Worm (Caenorhabditis elegans): ENCODE data around the gene C03H5.3.

Gene C03H5.3

DNA sequence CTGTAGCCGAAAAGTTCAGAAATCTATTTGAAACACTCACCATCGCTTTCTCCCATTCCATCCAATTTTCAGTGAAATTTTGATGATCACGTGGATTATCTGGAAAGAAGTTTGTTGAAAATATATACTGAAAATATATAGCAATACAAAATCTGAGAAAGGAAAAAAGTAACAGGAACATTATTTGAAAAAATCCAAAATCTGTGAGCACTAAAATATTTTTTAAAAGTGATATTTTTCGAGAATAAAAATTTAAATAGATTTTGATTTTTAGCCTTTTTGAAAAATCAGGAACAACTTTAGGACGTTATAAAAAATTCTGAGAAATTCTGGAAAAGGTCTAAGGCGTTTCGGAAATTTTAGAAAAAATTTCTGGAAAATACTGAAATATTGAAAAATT is 28.9 kb upstream of the C03H5.3 start, which contains the start of gene dmsr-4:
Gene dmsr-4, minus strand, starts transcription at position 101 of the 400 bp plus-strand sequence.
- TF ChIP-seq fos-1 (tag; optimal IDR thresholded peaks at IDR 0.05), result no peak
- TF ChIP-seq mes-2 (tag; optimal IDR thresholded peaks at IDR 0.05; ENCODE audit: poor library complexity, severe bottlenecking), result no peak
- peak; percentile 46 for TF ChIP-seq aha-1 (tag)

- no peak for TF ChIP-seq zag-1 (tag; optimal IDR thresholded peaks at IDR 0.05)
- no peak for TF ChIP-seq daf-12 (tag; optimal IDR thresholded peaks at IDR 0.05)
- no peak for TF ChIP-seq nhr-48 (tag; optimal IDR thresholded peaks at IDR 0.05)
- no peak for TF ChIP-seq unc-62 (GFP tag; optimal IDR thresholded peaks at IDR 0.05 in 1 of 2)
- TF ChIP-seq unc-62 (tag; optimal IDR thresholded peaks at IDR 0.05), result no peak
- TF ChIP-seq sdz-12 (GFP tag; optimal IDR thresholded peaks at IDR 0.05), result no peak
Measured at ce11 chrII:367455-367854, 18.4 kb upstream of the C03H5.3 start, which contains the start of gene ptr-3. Gene ptr-3 (minus strand): TSS chrII:367555.

ce11 chrII:370394-370793 is 15.5 kb upstream of the C03H5.3 start:
- no peak for TF ChIP-seq gei-8 (GFP tag; optimal IDR thresholded peaks at IDR 0.05)

DNA sequence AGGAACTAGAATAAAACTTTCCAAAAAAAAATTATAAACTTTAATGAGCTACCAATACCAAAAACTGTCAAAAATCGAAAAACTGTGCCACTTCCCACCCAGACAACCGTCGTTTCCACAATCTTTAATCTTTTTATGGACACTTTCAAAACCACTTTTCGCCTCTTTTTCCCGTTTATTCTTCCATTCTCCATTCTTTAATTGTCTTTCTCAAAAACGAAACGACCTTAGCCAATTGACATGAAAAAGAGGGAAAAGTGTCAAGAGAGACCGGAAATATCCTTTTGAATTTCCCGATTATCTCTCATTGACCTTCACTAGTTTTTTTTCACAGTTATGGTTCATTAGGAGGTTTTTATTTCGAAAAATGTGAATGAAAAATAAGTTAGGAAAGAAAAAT is 14.3 kb upstream of the C03H5.3 start:
- no peak for TF ChIP-seq nhr-6 (tag; optimal IDR thresholded peaks at IDR 0.05)
- no peak for TF ChIP-seq pha-4 (GFP tag; IDR thresholded peaks at IDR 0.05)
- no peak for TF ChIP-seq pha-4 (tag; optimal IDR thresholded peaks at IDR 0.05)
- no peak for TF ChIP-seq aha-1 (tag)
- no peak for TF ChIP-seq mxl-2 (GFP tag; conservative IDR thresholded peaks at IDR 0.05)
- no peak for TF ChIP-seq fos-1 (tag; optimal IDR thresholded peaks at IDR 0.05)
- no peak for TF ChIP-seq php-3 (GFP tag; IDR thresholded peaks at IDR 0.05)
- TF ChIP-seq ceh-62 (tag; optimal IDR thresholded peaks at IDR 0.05), result no peak
- TF ChIP-seq mdt-29 (GFP tag; IDR thresholded peaks at IDR 0.05), result no peak
- no peak for TF ChIP-seq mxl-3 (GFP tag; optimal IDR thresholded peaks at IDR 0.05)
- no peak for TF ChIP-seq unc-39 (tag; optimal IDR thresholded peaks at IDR 0.05)
- TF ChIP-seq skn-1 (tag; optimal IDR thresholded peaks at IDR 0.05), result no peak
- TF ChIP-seq zag-1 (tag; optimal IDR thresholded peaks at IDR 0.05), result no peak
- TF ChIP-seq set-16 (GFP tag; IDR thresholded peaks at IDR 0.05), result no peak

ce11 chrII:372235-372634 is 13.7 kb upstream of the C03H5.3 start:
- TF ChIP-seq zfp-3 (GFP tag; conservative IDR thresholded peaks at IDR 0.05), result no peak
- no peak for TF ChIP-seq nhr-41 (GFP tag; IDR thresholded peaks at IDR 0.05)
- TF ChIP-seq egl-43 (GFP tag; IDR thresholded peaks at IDR 0.05), result no peak
- no peak for TF ChIP-seq hlh-30 (tag; optimal IDR thresholded peaks at IDR 0.05; ENCODE audit: insufficient read depth)
- TF ChIP-seq nhr-11 (tag; optimal IDR thresholded peaks at IDR 0.05), result no peak
- no peak for TF ChIP-seq tag-97 (GFP tag; IDR thresholded peaks at IDR 0.05)
- TF ChIP-seq mdt-29 (GFP tag; IDR thresholded peaks at IDR 0.05), result no peak
- TF ChIP-seq nhr-48 (tag; optimal IDR thresholded peaks at IDR 0.05), result no peak
- TF ChIP-seq nhr-237 (tag; optimal IDR thresholded peaks at IDR 0.05), result no peak
- no peak for TF ChIP-seq mes-2 (tag; optimal IDR thresholded peaks at IDR 0.05; ENCODE audit: poor library complexity, severe bottlenecking)

ce11 chrII:374950-375349 is 10.9 kb upstream of the C03H5.3 start, which contains the start of gene C03H5.4:
Gene C03H5.4 (plus strand): TSS chrII:375250.
- TF ChIP-seq unc-62 (GFP tag; optimal IDR thresholded peaks at IDR 0.05 in 1 of 2), result peak in 1 of 2 experiments; percentile 31
- TF ChIP-seq unc-62 (tag; optimal IDR thresholded peaks at IDR 0.05), result no peak
- no peak for TF ChIP-seq nhr-48 (tag; optimal IDR thresholded peaks at IDR 0.05)

ce11 chrII:378351-378750 is 7.5 kb upstream of the C03H5.3 start, which contains the start of gene C03H5.9:
Gene C03H5.9 (plus strand): TSS chrII:378651.
- no peak for TF ChIP-seq rbr-2 (tag; optimal IDR thresholded peaks at IDR 0.05)
- TF ChIP-seq attf-4 (tag; optimal IDR thresholded peaks at IDR 0.05), result no peak
- TF ChIP-seq dmd-9 (GFP tag; IDR thresholded peaks at IDR 0.05), result 0 out of 2 replicates have a peak, but pooled peaks have one; percentile 21
